Fruit fly (Drosophila melanogaster) whole organism, embryonic: Measurements from ENCODE around the gene Rtca.

Source experiments
- Antp ChIP-seq: fragments of 200-800 bp; sonication (Bioruptor generic); optimal IDR thresholded peaks from 3 replicates; lab custom pipeline; 2016; ENCODE audit warnings: missing biosample characterization, missing genetic modification characterization
- BEAF-32 ChIP-seq: fragments of 200-800 bp; sonication (Bioruptor generic); optimal IDR thresholded peaks from 3 replicates; lab custom pipeline; 2017; ENCODE audit warnings: missing biosample characterization, missing genetic modification characterization, mild to moderate bottlenecking, moderate library complexity, missing genetic modification reagents
- Bgb ChIP-seq: fragments of 200-800 bp; sonication (Bioruptor generic); IDR thresholded peaks from 2 replicates; pipeline ENCODE4 v1.3.6; 2022; ENCODE audit warnings: missing biosample characterization, missing genetic modification characterization; ENCODE audit not compliant: partially characterized antibody
- CG11695 ChIP-seq: fragments of 200-800 bp; sonication (Bioruptor generic); IDR thresholded peaks from 3 replicates; pipeline ENCODE4 v1.3.6; 2022; ENCODE audit warnings: missing biosample characterization, missing genetic modification characterization
- CG12155 ChIP-seq: fragments of 200-800 bp; sonication (Bioruptor generic); optimal IDR thresholded peaks from 3 replicates; lab custom pipeline; 2016; ENCODE audit warnings: missing biosample characterization, missing genetic modification characterization
- CG12391 ChIP-seq: fragments of 200-800 bp; sonication (Bioruptor generic); optimal IDR thresholded peaks from 3 replicates; lab custom pipeline; 2018; ENCODE audit warnings: missing biosample characterization, mild to moderate bottlenecking, missing genetic modification characterization, moderate library complexity
- CG17328 ChIP-seq: fragments of 200-800 bp; sonication (Bioruptor generic); IDR thresholded peaks from 2 replicates; pipeline ENCODE4 v1.3.6; 2022; ENCODE audit warnings: missing biosample characterization, missing genetic modification characterization
- CG18011 ChIP-seq: fragments of 200-800 bp; sonication (Bioruptor generic); optimal IDR thresholded peaks from 2 replicates; lab custom pipeline; 2017; ENCODE audit warnings: missing biosample characterization, missing genetic modification characterization, mild to moderate bottlenecking, moderate library complexity, missing genotype
- CG2116 ChIP-seq: fragments of 200-800 bp; sonication (Bioruptor generic); optimal IDR thresholded peaks from 3 replicates; lab custom pipeline; 2018; ENCODE audit warnings: missing biosample characterization, mild to moderate bottlenecking, missing genetic modification characterization
- CG2202 ChIP-seq: fragments of 200-800 bp; sonication (Bioruptor generic); optimal IDR thresholded peaks from 2 replicates; lab custom pipeline; 2018; ENCODE audit warnings: missing biosample characterization, mild to moderate bottlenecking, missing genetic modification characterization
- CG31365 ChIP-seq: fragments of 200-800 bp; sonication (Bioruptor generic); optimal IDR thresholded peaks from 2 replicates; lab custom pipeline; 2018; ENCODE audit warnings: missing biosample characterization, mild to moderate bottlenecking, missing genetic modification characterization
- CG33213 ChIP-seq: fragments of 200-800 bp; sonication (Bioruptor generic); optimal IDR thresholded peaks from 3 replicates; lab custom pipeline; 2016; ENCODE audit warnings: missing biosample characterization, missing genetic modification characterization
- CG6254 ChIP-seq: fragments of 200-800 bp; sonication (Bioruptor generic); optimal IDR thresholded peaks from 3 replicates; lab custom pipeline; 2017; ENCODE audit warnings: mild to moderate bottlenecking, missing biosample characterization, missing genetic modification reagents, missing genetic modification characterization
- CG6272 ChIP-seq: fragments of 200-800 bp; sonication (Bioruptor generic); IDR thresholded peaks from 2 replicates; pipeline ENCODE4 v1.3.6; 2022; ENCODE audit warnings: missing biosample characterization, missing genetic modification characterization
- CG8388 ChIP-seq: fragments of 200-800 bp; sonication (Bioruptor generic); optimal IDR thresholded peaks from 2 replicates; lab custom pipeline; 2019; ENCODE audit warnings: missing biosample characterization, mild to moderate bottlenecking, missing genetic modification characterization, moderate library complexity
- CG8478 ChIP-seq: fragments of >200 bp; optimal IDR thresholded peaks from 2 replicates; lab custom pipeline; 2018
- CG9797 ChIP-seq: fragments of 200-800 bp; sonication (Bioruptor generic); optimal IDR thresholded peaks from 3 replicates; lab custom pipeline; 2018; ENCODE audit warnings: missing biosample characterization, mild to moderate bottlenecking, missing genetic modification characterization
- CG9817 ChIP-seq: fragments of 200-800 bp; sonication (Bioruptor generic); optimal IDR thresholded peaks from 2 replicates; lab custom pipeline; 2018; ENCODE audit warnings: missing biosample characterization, mild to moderate bottlenecking, missing genetic modification characterization, moderate library complexity
- CHES-1-like ChIP-seq: fragments of 200-800 bp; sonication (Bioruptor generic); optimal IDR thresholded peaks from 2 replicates; lab custom pipeline; 2016; ENCODE audit warnings: missing biosample characterization, missing genetic modification characterization
- Chrac-16 ChIP-seq: fragments of 200-800 bp; sonication (Bioruptor generic); optimal IDR thresholded peaks from 3 replicates; lab custom pipeline; 2016; ENCODE audit warnings: missing biosample characterization, missing genetic modification characterization
- E2f2 ChIP-seq: fragments of 200-800 bp; sonication (Bioruptor generic); IDR thresholded peaks from 2 replicates; pipeline ENCODE4 v1.3.6; 2022; ENCODE audit warnings: missing biosample characterization, missing genetic modification characterization
- HmgD ChIP-seq: fragments of 200-800 bp; sonication (Bioruptor generic); optimal IDR thresholded peaks from 3 replicates; lab custom pipeline; 2016; ENCODE audit warnings: missing biosample characterization, missing genetic modification characterization
- Hr51 ChIP-seq, 2 experiments: fragments of 200-800 bp; sonication (Bioruptor generic); optimal IDR thresholded peaks; 2 replicates in 1 of 2; 3 replicates in 1 of 2; lab custom pipeline; 2016 to 2018; ENCODE audit warnings: missing biosample characterization in 2 of 2, missing genetic modification characterization in 2 of 2, mild to moderate bottlenecking in 1 of 2, moderate library complexity in 1 of 2
- Hsf ChIP-seq: fragments of 200-800 bp; sonication (Bioruptor generic); optimal IDR thresholded peaks from 3 replicates; lab custom pipeline; 2016; ENCODE audit warnings: missing biosample characterization, missing genetic modification characterization
- MBD-R2 ChIP-seq: fragments of 200-800 bp; sonication (Bioruptor generic); IDR thresholded peaks from 2 replicates; pipeline ENCODE4 v1.3.6; 2022; ENCODE audit warnings: missing biosample characterization, missing genetic modification characterization
- Mad ChIP-seq: fragments of 200-800 bp; sonication (Bioruptor generic); optimal IDR thresholded peaks from 2 replicates; lab custom pipeline; 2016; ENCODE audit warnings: missing biosample characterization, missing genetic modification characterization
- Med ChIP-seq: fragments of 200-800 bp; sonication (Bioruptor generic); peaks from one replicate; lab custom pipeline; 2016; ENCODE audit warnings: missing biosample characterization, missing genetic modification characterization, mild to moderate bottlenecking, inconsistent platforms, moderate library complexity
- Ssrp ChIP-seq: fragments of 200-800 bp; sonication (Bioruptor generic); optimal IDR thresholded peaks from 2 replicates; lab custom pipeline; 2018; ENCODE audit warnings: missing biosample characterization, mild to moderate bottlenecking, missing genetic modification characterization, moderate library complexity
- TFAM ChIP-seq: fragments of 200-800 bp; sonication (Bioruptor generic); optimal IDR thresholded peaks from 2 replicates; lab custom pipeline; 2017; ENCODE audit warnings: missing biosample characterization, missing genetic modification characterization, inconsistent platforms
- YL-1 ChIP-seq: fragments of 200-800 bp; sonication (Bioruptor generic); optimal IDR thresholded peaks from 3 replicates; lab custom pipeline; 2017; ENCODE audit warnings: missing biosample characterization, mild to moderate bottlenecking, missing genetic modification characterization
- ac ChIP-seq: fragments of 200-800 bp; sonication (Bioruptor generic); optimal IDR thresholded peaks from 3 replicates; lab custom pipeline; 2017; ENCODE audit warnings: missing biosample characterization, mild to moderate bottlenecking, missing genetic modification characterization
- bsh ChIP-seq, 2 experiments: fragments of 200-800 bp; sonication (Bioruptor generic); optimal IDR thresholded peaks; 2 replicates each; lab custom pipeline; 2017 to 2018; ENCODE audit warnings: mild to moderate bottlenecking in 2 of 2, missing biosample characterization in 2 of 2, missing genetic modification characterization in 2 of 2, moderate library complexity in 1 of 2
- chif ChIP-seq, 2 experiments: fragments of 200-800 bp; sonication (Bioruptor generic); optimal IDR thresholded peaks; 3 replicates each; lab custom pipeline; 2016; ENCODE audit warnings: missing biosample characterization in 2 of 2, missing genetic modification characterization in 2 of 2
- chn ChIP-seq: fragments of 200-800 bp; sonication (Bioruptor generic); optimal IDR thresholded peaks from 2 replicates; lab custom pipeline; 2016; ENCODE audit warnings: missing biosample characterization, missing genetic modification characterization
- crp ChIP-seq, 2 experiments: fragments of 200-800 bp; sonication (Bioruptor generic); optimal IDR thresholded peaks; 2 replicates in 1 of 2; 3 replicates in 1 of 2; lab custom pipeline; 2017; ENCODE audit warnings: missing biosample characterization in 2 of 2, missing genetic modification characterization in 2 of 2, mild to moderate bottlenecking in 1 of 2, moderate library complexity in 1 of 2
- dm ChIP-seq: fragments of 200-800 bp; sonication (Bioruptor generic); optimal IDR thresholded peaks from 3 replicates; lab custom pipeline; 2016; ENCODE audit warnings: missing biosample characterization, missing genetic modification characterization
- dmrt99B ChIP-seq: fragments of 200-800 bp; sonication (Bioruptor generic); optimal IDR thresholded peaks from 2 replicates; lab custom pipeline; 2018; ENCODE audit warnings: missing biosample characterization, mild to moderate bottlenecking, missing genetic modification characterization, moderate library complexity
- ems ChIP-seq: fragments of 200-800 bp; sonication (Bioruptor generic); optimal IDR thresholded peaks from 3 replicates; lab custom pipeline; 2016; ENCODE audit warnings: missing biosample characterization, missing genetic modification characterization
- gsb-n ChIP-seq: fragments of 200-800 bp; sonication (Bioruptor generic); optimal IDR thresholded peaks from 3 replicates; lab custom pipeline; 2018; ENCODE audit warnings: missing biosample characterization, mild to moderate bottlenecking, missing genetic modification characterization
- ham ChIP-seq: fragments of 200-800 bp; sonication (Bioruptor generic); IDR thresholded peaks from 2 replicates; pipeline ENCODE4 v1.3.6; 2022; ENCODE audit warnings: missing biosample characterization, missing genetic modification characterization
- pb ChIP-seq: fragments of 200-800 bp; sonication (Bioruptor generic); optimal IDR thresholded peaks from 3 replicates; lab custom pipeline; 2016; ENCODE audit warnings: missing biosample characterization, missing genetic modification characterization
- salm ChIP-seq: fragments of 200-800 bp; sonication (Bioruptor generic); optimal IDR thresholded peaks from 2 replicates; lab custom pipeline; 2018; ENCODE audit warnings: missing biosample characterization, mild to moderate bottlenecking, missing genetic modification characterization
- sima ChIP-seq: fragments of 200-800 bp; sonication (Bioruptor generic); optimal IDR thresholded peaks from 2 replicates; lab custom pipeline; 2016; ENCODE audit warnings: missing biosample characterization, missing genetic modification characterization
- sug ChIP-seq: fragments of 200-800 bp; optimal IDR thresholded peaks from 2 replicates; lab custom pipeline; 2019; ENCODE audit warnings: missing biosample characterization, mild to moderate bottlenecking, missing genetic modification characterization, moderate library complexity
- tin ChIP-seq: fragments of 200-800 bp; sonication (Bioruptor generic); optimal IDR thresholded peaks from 3 replicates; lab custom pipeline; 2016; ENCODE audit warnings: missing biosample characterization, missing genetic modification characterization
- zfh1 ChIP-seq: fragments of 200-800 bp; sonication (Bioruptor generic); IDR thresholded peaks from 3 replicates; pipeline ENCODE4 v1.3.6; 2022; ENCODE audit warnings: missing biosample characterization, missing genetic modification characterization
- zfh2 ChIP-seq: fragments of 200-800 bp; sonication (Bioruptor generic); optimal IDR thresholded peaks from 2 replicates; lab custom pipeline; 2016; ENCODE audit warnings: missing biosample characterization, missing genetic modification characterization

Rtca gene

dm6 chrX:2089812-2090211 is 17.6 kb downstream of the Rtca start (continued):
- peak; percentile 13 for TF ChIP-seq CG8388 (GFP tag; lab: Kevin White, UChicago)

DNA sequence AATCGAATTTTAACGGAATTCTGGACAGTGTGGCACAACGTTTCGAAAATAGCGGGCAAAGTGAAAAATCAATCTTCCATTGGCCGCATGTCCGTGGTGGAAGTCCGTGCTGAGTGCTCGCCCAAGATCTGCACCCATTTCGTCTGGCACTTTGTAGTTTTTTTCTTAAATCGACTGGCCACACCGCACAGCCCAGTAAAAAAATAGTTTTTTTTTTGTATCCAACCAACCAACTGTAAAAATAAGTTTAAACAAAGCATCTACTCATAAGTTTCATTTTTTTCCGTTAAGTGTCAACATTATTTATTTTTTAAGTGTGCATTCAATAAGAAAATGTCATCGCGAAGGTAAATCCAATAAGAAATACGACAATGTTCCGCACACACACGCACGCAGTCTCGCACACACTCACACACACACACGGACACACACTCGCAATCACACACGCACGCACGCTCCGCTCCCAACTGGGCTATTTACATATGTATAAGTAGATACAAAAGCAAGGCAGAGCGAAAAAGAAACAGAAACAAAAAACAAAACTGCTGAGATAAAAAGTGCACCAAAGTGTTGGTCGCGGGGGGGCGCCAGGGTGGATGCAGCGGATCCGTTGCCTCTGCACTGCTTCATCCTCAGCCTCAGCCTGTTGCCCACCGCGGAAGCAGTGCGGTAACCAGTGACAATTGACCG is 22.0 kb downstream of the Rtca start, which contains the start of gene csw:
TSS of gene csw (plus strand) at position 163 of the 690 bp plus-strand sequence.
- TF ChIP-seq CG2202 (tag; lab: Kevin White, UChicago) (no peak), Mad (GFP tag; lab: Kevin White, UChicago) (peak; percentile 12), chif (GFP tag; optimal IDR thresholded peaks at IDR 0.05; lab: Kevin White, UChicago) (peak; percentile 0 to 54), CG9797 (GFP tag; lab: Kevin White, UChicago) (peak; percentile 92), ems (GFP tag; lab: Kevin White, UChicago) (peak; percentile 34), YL-1 (GFP tag; lab: Kevin White, UChicago) (peak; percentile 72), Antp (peak; percentile 60), pb (GFP tag; lab: Kevin White, UChicago) (no peak), CG11695 (GFP tag; lab: Robert Waterston, UW) (no peak), salm (tag; lab: Kevin White, UChicago) (no peak), dmrt99B (tag; lab: Kevin White, UChicago) (no peak), HmgD (peak; percentile 81), CG12155 (GFP tag; lab: Kevin White, UChicago) (peak; percentile 47), bsh (GFP tag; optimal IDR thresholded peaks at IDR 0.05; lab: Kevin White, UChicago) (peak in 1 of 2 experiments; percentile 90), sug (tag; lab: Kevin White, UChicago) (peak; percentile 2), sima (GFP tag; lab: Kevin White, UChicago) (no peak), CG31365 (tag; lab: Kevin White, UChicago) (peak; percentile 91), MBD-R2 (peak; percentile 69), CG12391 (peak; percentile 33), CG18011 (GFP tag; lab: Kevin White, UChicago) (peak; percentile 95), zfh2 (GFP tag; lab: Kevin White, UChicago) (peak; percentile 63), gsb-n (peak; percentile 16), Ssrp (tag; lab: Kevin White, UChicago) (no peak), dm (GFP tag; lab: Kevin White, UChicago) (peak; percentile 65), CG2116 (GFP tag; lab: Kevin White, UChicago) (peak; percentile 81), tin (GFP tag; lab: Kevin White, UChicago) (peak; percentile 18), CG6272 (GFP tag; lab: Robert Waterston, UW) (peak; percentile 11; the same call in 1 of the 2 replicates), ham (GFP tag; lab: Robert Waterston, UW) (no peak), E2f2 (GFP tag; lab: Robert Waterston, UW) (peak; percentile 83), CG9817 (tag; lab: Kevin White, UChicago) (peak; percentile 22), CG17328 (GFP tag; lab: Robert Waterston, UW) (peak; percentile 40; the same call in 1 of the 2 replicates), CG8478 (peak; percentile 91), zfh1 (peak; percentile 54; the same call in 2 of the 3 replicates), Hsf (GFP tag; lab: Kevin White, UChicago) (peak; percentile 57), Med (peak; percentile 96), chn (GFP tag; lab: Kevin White, UChicago) (no peak), CG33213 (GFP tag; lab: Kevin White, UChicago) (peak; percentile 87), CG6254 (peak; percentile 20), BEAF-32 (GFP tag; lab: Kevin White, UChicago) (peak; percentile 55), Chrac-16 (GFP tag; lab: Kevin White, UChicago) (peak; percentile 18), Hr51 (GFP tag; optimal IDR thresholded peaks at IDR 0.05; lab: Kevin White, UChicago) (peak; percentile 4 to 27), Bgb (GFP tag; lab: Robert Waterston, UW) (peak; percentile 63; the same call in 1 of the 2 replicates), CHES-1-like (GFP tag; lab: Kevin White, UChicago) (peak; percentile 63), TFAM (GFP tag; lab: Kevin White, UChicago) (no peak), ac (GFP tag; lab: Kevin White, UChicago) (no peak), crp (GFP tag; optimal IDR thresholded peaks at IDR 0.05; lab: Kevin White, UChicago) (peak in 1 of 2 experiments; percentile 21)
